Fruit fly (Drosophila melanogaster): Measurements from ENCODE around the gene CG17028.

CG17028 gene

DNA sequence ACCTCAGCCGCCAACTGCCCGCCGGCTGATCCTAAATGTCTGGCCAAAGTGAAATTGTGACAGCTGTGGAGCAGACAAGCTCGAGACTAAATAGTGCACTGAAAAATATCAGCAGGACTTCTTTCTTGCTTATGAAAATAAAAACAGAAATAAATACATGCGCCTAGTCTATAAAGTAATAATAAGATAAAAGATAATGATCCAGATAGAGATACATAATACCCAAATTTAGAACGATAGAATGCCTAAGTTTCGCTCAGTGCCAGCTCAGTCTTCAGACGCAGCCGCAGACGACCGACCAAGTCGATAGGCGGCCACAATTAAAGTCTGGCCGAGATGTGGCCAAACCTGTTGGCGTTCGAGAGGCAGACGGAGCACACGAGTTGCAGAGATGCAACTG, 37.5 kb upstream of the CG17028 start (continued):
- TF ChIP-seq salr (GFP tag; optimal IDR thresholded peaks at IDR 0.05) (peak; percentile 59 to 93), acj6 (GFP tag; optimal IDR thresholded peaks at IDR 0.05) (peak; percentile 94), CG6163 (GFP tag; IDR thresholded peaks at IDR 0.05) (peak; percentile 96), CG11902 (GFP tag; optimal IDR thresholded peaks at IDR 0.05) (peak; percentile 77), Ets96B (tag; optimal IDR thresholded peaks at IDR 0.05) (peak; percentile 80), esn (GFP tag; optimal IDR thresholded peaks at IDR 0.05) (peak; percentile 93), CG31627 (GFP tag; optimal IDR thresholded peaks at IDR 0.05) (peak; percentile 90), CG6276 (GFP tag; optimal IDR thresholded peaks at IDR 0.05) (peak; percentile 87), spab (GFP tag; optimal IDR thresholded peaks at IDR 0.05) (peak; percentile 63), OdsH (GFP tag; optimal IDR thresholded peaks at IDR 0.05) (peak; percentile 95), Met (GFP tag; optimal IDR thresholded peaks at IDR 0.05) (peak; percentile 94)

DNA sequence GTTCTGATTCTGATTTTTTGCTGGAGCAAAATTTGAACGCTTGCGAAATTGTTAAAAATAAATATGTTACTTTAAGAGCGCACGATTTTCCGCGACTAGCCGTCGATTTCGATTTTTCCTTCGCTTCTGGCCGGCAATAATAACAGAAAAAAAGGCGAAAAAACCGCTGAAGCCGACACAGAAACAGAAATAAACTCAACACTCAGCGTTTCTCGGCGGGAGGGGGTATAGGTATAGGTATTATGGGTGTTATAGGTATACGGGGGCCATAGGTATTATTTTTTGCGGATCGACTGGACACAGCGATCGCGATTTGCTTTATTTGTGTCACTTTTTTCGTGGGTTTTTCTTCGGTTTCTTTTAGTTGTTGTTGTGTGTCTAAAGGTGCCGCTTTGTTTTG, 26.0 kb upstream of the CG17028 start:
- TF ChIP-seq CG6163 (GFP tag; IDR thresholded peaks at IDR 0.05) = 0 out of 3 replicates have a peak, but pooled peaks have one; percentile 5
- no peak for TF ChIP-seq CG11294 (GFP tag; IDR thresholded peaks at IDR 0.05)

DNA sequence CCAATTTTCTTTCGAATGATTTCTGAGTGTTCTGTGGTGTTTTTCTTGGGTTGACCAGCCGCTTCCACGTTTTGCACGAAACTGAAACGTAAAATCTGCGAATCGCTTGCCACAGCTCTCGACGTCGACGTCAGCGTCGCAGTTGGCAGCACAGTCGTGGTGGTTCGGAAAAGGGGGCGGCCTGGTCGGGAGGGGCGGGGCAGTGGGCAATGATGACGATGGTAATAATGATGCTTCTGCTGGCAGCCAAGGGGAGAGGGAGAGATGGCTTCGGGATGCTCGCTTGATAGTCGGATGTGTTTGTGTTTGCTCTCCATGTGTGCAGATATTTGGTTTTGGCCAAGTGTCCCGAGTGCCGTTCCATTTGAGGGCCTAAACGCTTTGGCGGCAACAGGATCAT, 25.4 kb upstream of the CG17028 start:
- peak; percentile 31; the same call in 1 of the 2 replicates for TF ChIP-seq CG15336 (GFP tag; IDR thresholded peaks at IDR 0.05)
- TF ChIP-seq acj6 (GFP tag; optimal IDR thresholded peaks at IDR 0.05) = no peak
- TF ChIP-seq dac (GFP tag; optimal IDR thresholded peaks at IDR 0.05) = no peak
- TF ChIP-seq Hr38 (GFP tag; optimal IDR thresholded peaks at IDR 0.05) = no peak
- TF ChIP-seq fkh (GFP tag; optimal IDR thresholded peaks at IDR 0.05) = no peak
- no peak for TF ChIP-seq CG8319 (GFP tag; optimal IDR thresholded peaks at IDR 0.05)
- peak in 1 of 2 experiments; percentile 25 for TF ChIP-seq ss (GFP tag; optimal IDR thresholded peaks at IDR 0.05)
- TF ChIP-seq Lpt (GFP tag; optimal IDR thresholded peaks at IDR 0.05) = no peak
- TF ChIP-seq eg (GFP tag; IDR thresholded peaks at IDR 0.05) = peak; percentile 46; the same call in 1 of the 3 replicates
- TF ChIP-seq CG7368 (GFP tag; optimal IDR thresholded peaks at IDR 0.05) = no peak
- TF ChIP-seq CG8632 (GFP tag; optimal IDR thresholded peaks at IDR 0.05) = no peak
- TF ChIP-seq lz (GFP tag; optimal IDR thresholded peaks at IDR 0.05) = no peak
- TF ChIP-seq Ets96B (tag; optimal IDR thresholded peaks at IDR 0.05) = no peak
- no peak for TF ChIP-seq fd85E (GFP tag; optimal IDR thresholded peaks at IDR 0.05)
- TF ChIP-seq OdsH (GFP tag; optimal IDR thresholded peaks at IDR 0.05) = no peak
- TF ChIP-seq CG1621 (tag; optimal IDR thresholded peaks at IDR 0.05) = peak; percentile 51
- TF ChIP-seq CG9139 (GFP tag; optimal IDR thresholded peaks at IDR 0.05) = no peak
- no peak for TF ChIP-seq CG10669 (GFP tag; optimal IDR thresholded peaks at IDR 0.05)
- no peak for TF ChIP-seq Blimp-1 (GFP tag; optimal IDR thresholded peaks at IDR 0.05)
- TF ChIP-seq Hr4 (GFP tag; optimal IDR thresholded peaks at IDR 0.05) = no peak
- TF ChIP-seq CG10631 (GFP tag; optimal IDR thresholded peaks at IDR 0.05) = no peak
- TF ChIP-seq CG32006 (GFP tag; optimal IDR thresholded peaks at IDR 0.05) = no peak
- TF ChIP-seq svp (GFP tag) = no peak
- TF ChIP-seq CG3919 (GFP tag; optimal IDR thresholded peaks at IDR 0.05) = peak; percentile 49
- TF ChIP-seq CG16779 (tag; optimal IDR thresholded peaks at IDR 0.05) = no peak
- TF ChIP-seq fd59A (GFP tag; optimal IDR thresholded peaks at IDR 0.05) = no peak
- no peak for TF ChIP-seq CG11762 (GFP tag; optimal IDR thresholded peaks at IDR 0.05; ENCODE audit: insufficient read depth)
- TF ChIP-seq Sox102F (GFP tag; optimal IDR thresholded peaks at IDR 0.05) = no peak
- TF ChIP-seq Sox14 (GFP tag; optimal IDR thresholded peaks at IDR 0.05) = no peak
- peak; percentile 6 for TF ChIP-seq net (GFP tag; optimal IDR thresholded peaks at IDR 0.05)
- TF ChIP-seq Met (GFP tag; optimal IDR thresholded peaks at IDR 0.05) = no peak
- TF ChIP-seq achi (GFP tag; optimal IDR thresholded peaks at IDR 0.05) = peak; percentile 14
- peak; percentile 3 for TF ChIP-seq CG6276 (GFP tag; optimal IDR thresholded peaks at IDR 0.05)
- TF ChIP-seq Eip75B (GFP tag; optimal IDR thresholded peaks at IDR 0.05) = no peak
- TF ChIP-seq Hr39 (GFP tag; optimal IDR thresholded peaks at IDR 0.05) = no peak
- TF ChIP-seq CG8119 (GFP tag; IDR thresholded peaks at IDR 0.05) = peak; percentile 59; the same call in 2 of the 3 replicates
- TF ChIP-seq CG11294 (GFP tag; IDR thresholded peaks at IDR 0.05) = peak; percentile 15; the same call in 1 of the 2 replicates
- no peak for TF ChIP-seq topi (GFP tag; optimal IDR thresholded peaks at IDR 0.05)
- peak; percentile 26; the same call in 1 of the 3 replicates for TF ChIP-seq CG6163 (GFP tag; IDR thresholded peaks at IDR 0.05)
- TF ChIP-seq Eip78C (GFP tag) = peak; percentile 41
- no peak for TF ChIP-seq CG31627 (GFP tag; optimal IDR thresholded peaks at IDR 0.05)
- TF ChIP-seq salr (GFP tag; optimal IDR thresholded peaks at IDR 0.05) = no peak
- TF ChIP-seq pdm3 (GFP tag; optimal IDR thresholded peaks at IDR 0.05) = no peak
- TF ChIP-seq CG6854 (GFP tag; optimal IDR thresholded peaks at IDR 0.05) = no peak
